Worm (Caenorhabditis elegans): ENCODE measurements around the gene csp-2.

The csp-2 gene

ce11 chrIV:6323654-6324224, 16.2 kb downstream of the csp-2 start, which contains the start of gene sqd-1:
Gene sqd-1 (plus strand): TSS chrIV:6324174.
- TF ChIP-seq nfya-1 (tag; optimal IDR thresholded peaks at IDR 0.05; ENCODE audit: insufficient read depth): peak; percentile 98
- TF ChIP-seq snpc-4 (tag; optimal IDR thresholded peaks at IDR 0.05): peak; percentile 86
- peak; percentile 96 for TF ChIP-seq R02D3.7 (tag; optimal IDR thresholded peaks at IDR 0.05)
- peak; percentile 92 for TF ChIP-seq jun-1 (tag; optimal IDR thresholded peaks at IDR 0.05)
- no peak for TF ChIP-seq ceh-9 (tag; optimal IDR thresholded peaks at IDR 0.05)
- no peak for TF ChIP-seq eor-1 (tag; optimal IDR thresholded peaks at IDR 0.05)
- no peak for TF ChIP-seq sea-2 (GFP tag; optimal IDR thresholded peaks at IDR 0.05)
- TF ChIP-seq lin-39 (tag; optimal IDR thresholded peaks at IDR 0.05): peak; percentile 99
- TF ChIP-seq aly-2 (tag; optimal IDR thresholded peaks at IDR 0.05): no peak
- peak; percentile 79 for TF ChIP-seq fkh-10 (GFP tag; optimal IDR thresholded peaks at IDR 0.05)
- peak; percentile 100 for TF ChIP-seq ZK546.5 (tag; optimal IDR thresholded peaks at IDR 0.05)
- TF ChIP-seq nhr-23 (tag; optimal IDR thresholded peaks at IDR 0.05): peak; percentile 98
- peak; percentile 37 for TF ChIP-seq nhr-77 (tag; optimal IDR thresholded peaks at IDR 0.05)
- no peak for TF ChIP-seq ceh-16 (tag; optimal IDR thresholded peaks at IDR 0.05)
- no peak for TF ChIP-seq mml-1 (tag; optimal IDR thresholded peaks at IDR 0.05)
- peak; percentile 79 for TF ChIP-seq elt-2 (tag; optimal IDR thresholded peaks at IDR 0.05)
- no peak for TF ChIP-seq fos-1 (tag; optimal IDR thresholded peaks at IDR 0.05)
- no peak for TF ChIP-seq nhr-67 (tag; optimal IDR thresholded peaks at IDR 0.05)
- TF ChIP-seq elt-1 (tag; optimal IDR thresholded peaks at IDR 0.05): peak; percentile 55
- peak in 1 of 3 experiments; percentile 89 for TF ChIP-seq elt-3 (tag; optimal IDR thresholded peaks at IDR 0.05)
- TF ChIP-seq ama-1 (optimal IDR thresholded peaks at IDR 0.05): peak; percentile 39
- TF ChIP-seq mdl-1 (tag; optimal IDR thresholded peaks at IDR 0.05): peak; percentile 15
- TF ChIP-seq nhr-28 (tag; optimal IDR thresholded peaks at IDR 0.05): no peak
- TF ChIP-seq egl-5 (tag; optimal IDR thresholded peaks at IDR 0.05): peak; percentile 96
- peak; percentile 59 for TF ChIP-seq unc-62 (GFP tag; optimal IDR thresholded peaks at IDR 0.05)
- peak; percentile 96 for TF ChIP-seq nhr-43 (tag; optimal IDR thresholded peaks at IDR 0.05; ENCODE audit: poor library complexity, severe bottlenecking)
- TF ChIP-seq fkh-2 (tag; optimal IDR thresholded peaks at IDR 0.05): no peak
- TF ChIP-seq lin-15B (tag; optimal IDR thresholded peaks at IDR 0.05): peak; percentile 97
- no peak for TF ChIP-seq unc-39 (tag; optimal IDR thresholded peaks at IDR 0.05)
- no peak for TF ChIP-seq ztf-11 (tag; optimal IDR thresholded peaks at IDR 0.05)
- TF ChIP-seq pqm-1 (tag; optimal IDR thresholded peaks at IDR 0.05): peak; percentile 83
- TF ChIP-seq pha-4 (tag; optimal IDR thresholded peaks at IDR 0.05): peak; percentile 98
- TF ChIP-seq nhr-11 (tag; optimal IDR thresholded peaks at IDR 0.05): peak; percentile 78
- peak; percentile 83 for TF ChIP-seq ceh-82 (tag; optimal IDR thresholded peaks at IDR 0.05)
- TF ChIP-seq zag-1 (tag; optimal IDR thresholded peaks at IDR 0.05): peak; percentile 57
- TF ChIP-seq skn-1 (tag; optimal IDR thresholded peaks at IDR 0.05): peak; percentile 73
- TF ChIP-seq nhr-12 (tag; optimal IDR thresholded peaks at IDR 0.05): no peak
- peak; percentile 76 for TF ChIP-seq ztf-4 (tag; optimal IDR thresholded peaks at IDR 0.05)
- TF ChIP-seq lsy-12 (tag; optimal IDR thresholded peaks at IDR 0.05): peak; percentile 98
- TF ChIP-seq daf-12 (tag; optimal IDR thresholded peaks at IDR 0.05): no peak
- TF ChIP-seq hmg-11 (tag; optimal IDR thresholded peaks at IDR 0.05): peak; percentile 92
- peak; percentile 1 for TF ChIP-seq nhr-76 (tag; optimal IDR thresholded peaks at IDR 0.05)
- peak; percentile 98 for TF ChIP-seq nhr-25 (tag; optimal IDR thresholded peaks at IDR 0.05)
- TF ChIP-seq egl-27 (tag; optimal IDR thresholded peaks at IDR 0.05): peak; percentile 78
- TF ChIP-seq tbx-2 (tag; optimal IDR thresholded peaks at IDR 0.05): peak; percentile 90
- no peak for TF ChIP-seq nhr-237 (tag; optimal IDR thresholded peaks at IDR 0.05)
- TF ChIP-seq ceh-28 (tag; optimal IDR thresholded peaks at IDR 0.05): peak; percentile 84

All from whole organism, L3 larva.